Worm (Caenorhabditis elegans) whole organism, L4/young adult: ENCODE results near the gene sru-29.

Experiments used
- W03F9.2 ChIP-seq: fragments of 150-350 bp; optimal IDR thresholded peaks from 2 replicates; lab custom pipeline; 2014; ENCODE audit warnings: missing biosample characterization, missing genetic modification characterization
- dao-5 ChIP-seq: sonication (generic microtip); optimal IDR thresholded peaks from 2 replicates; lab custom pipeline; 2016; ENCODE audit warnings: missing genotype, missing genetic modification characterization, moderate library complexity, missing compliant biosample characterization
- him-1 ChIP-seq: sonication (generic microtip); optimal IDR thresholded peaks from 2 replicates; lab custom pipeline; 2016; ENCODE audit warnings: missing genotype, missing genetic modification reagents, missing genetic modification characterization, missing compliant biosample characterization

DNA sequence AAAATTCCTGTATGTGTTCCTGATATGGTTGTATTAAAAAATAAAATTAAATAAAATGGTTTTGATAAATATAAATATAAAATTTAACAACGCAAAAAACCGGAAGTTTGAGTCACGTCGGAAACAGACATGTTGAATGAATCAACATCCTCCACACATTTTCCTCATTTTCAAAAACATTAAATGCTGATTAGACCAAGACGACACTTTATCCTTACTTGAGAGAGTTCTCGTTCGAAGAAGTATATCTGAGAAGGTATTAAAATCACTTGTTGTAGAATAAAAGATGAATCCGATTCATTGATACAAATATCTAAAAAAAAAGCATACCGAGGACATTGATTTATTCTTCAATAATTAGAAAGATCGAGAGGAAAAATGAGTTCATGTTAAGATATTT is 13.0 kb upstream of the sru-29 start:
- TF ChIP-seq W03F9.2 (tag; lab: Kevin White, UChicago) (no peak), him-1 (tag; lab: Kevin White, UChicago) (no peak), dao-5 (tag; lab: Kevin White, UChicago) (no peak)
